Worm (Caenorhabditis elegans) whole organism, dauer: ENCODE measurements around the gene bcc-1.

Experiments
- unc-62 ChIP-seq: sonication (generic microtip); optimal IDR thresholded peaks from 2 replicates; lab custom pipeline; 2017; ENCODE audit warnings: missing biosample characterization, missing genetic modification reagents, missing genetic modification characterization

Gene bcc-1

DNA sequence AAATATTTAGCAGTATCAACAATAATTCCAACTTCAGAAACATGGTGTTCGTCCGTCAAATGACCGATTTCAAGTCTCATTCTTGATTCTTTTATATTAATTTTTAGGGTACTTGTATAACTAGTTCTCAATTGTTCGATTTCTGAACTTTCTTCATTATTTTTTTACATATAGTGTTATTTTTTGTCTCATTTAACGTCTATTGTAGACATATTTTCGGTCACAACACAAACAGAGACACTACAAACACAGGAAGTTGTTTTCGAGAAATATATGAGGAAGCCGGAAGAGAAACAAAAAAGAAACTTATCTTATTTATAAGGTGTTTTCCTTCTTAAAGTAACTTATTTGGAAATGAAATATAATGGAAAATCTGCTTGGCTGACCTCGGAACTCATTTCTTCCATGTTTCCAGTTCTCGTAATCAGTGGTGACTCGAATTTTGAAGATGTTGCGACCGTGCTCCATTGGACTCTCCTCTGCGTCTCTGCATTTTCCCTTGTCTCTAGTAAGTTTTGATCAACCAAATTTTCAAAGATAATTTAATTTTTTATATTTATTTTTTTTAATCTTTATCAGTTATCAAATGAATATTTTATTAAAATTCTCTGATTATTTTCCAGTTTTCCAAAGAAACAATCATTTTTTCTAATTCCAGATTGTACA, 38.6 kb downstream of the bcc-1 start, which contains the start of the genes F36H1.12 and lin-3:
TSS of gene F36H1.12 (minus strand) at position 51 of the 666 bp plus-strand sequence.
TSS of gene lin-3 (plus strand) at position 657 of the 666 bp plus-strand sequence.
- no peak for TF ChIP-seq unc-62 (GFP tag; lab: Kevin White, UChicago)

- TF ChIP-seq unc-62 (GFP tag; lab: Kevin White, UChicago) = no peak
Observed at ce11 chrIV:11051963-11052362, 40.4 kb downstream of the bcc-1 start.

- TF ChIP-seq unc-62 (GFP tag; lab: Kevin White, UChicago) = no peak
Observed at ce11 chrIV:11049806-11050205, 42.5 kb downstream of the bcc-1 start, which contains the start of gene F36H1.3. F36H1.3 (plus strand) TSS chrIV:11050128.

DNA sequence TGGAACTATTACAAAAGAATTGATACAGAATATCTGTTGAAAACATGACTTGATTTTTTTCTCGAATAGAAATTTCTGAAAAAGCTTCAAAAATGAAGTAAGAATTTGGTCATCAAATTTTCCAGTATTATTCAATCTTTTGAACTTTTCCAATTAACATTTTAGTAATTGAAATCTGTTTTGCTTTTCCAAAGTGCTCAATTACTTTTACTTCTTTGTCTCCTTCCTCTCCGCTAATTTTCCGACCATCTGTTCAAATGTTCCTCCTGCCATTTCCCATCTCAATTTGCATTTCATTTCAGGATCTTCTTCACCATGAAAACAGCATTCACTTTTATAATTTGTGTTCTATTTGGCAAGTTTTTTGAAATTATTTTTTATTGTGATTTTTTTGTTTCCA, 43.5 kb downstream of the bcc-1 start, which contains the start of gene F36H1.11:
TSS of gene F36H1.11 (plus strand) at position 301 of the 400 bp plus-strand sequence.
- no peak for TF ChIP-seq unc-62 (GFP tag; lab: Kevin White, UChicago)

DNA sequence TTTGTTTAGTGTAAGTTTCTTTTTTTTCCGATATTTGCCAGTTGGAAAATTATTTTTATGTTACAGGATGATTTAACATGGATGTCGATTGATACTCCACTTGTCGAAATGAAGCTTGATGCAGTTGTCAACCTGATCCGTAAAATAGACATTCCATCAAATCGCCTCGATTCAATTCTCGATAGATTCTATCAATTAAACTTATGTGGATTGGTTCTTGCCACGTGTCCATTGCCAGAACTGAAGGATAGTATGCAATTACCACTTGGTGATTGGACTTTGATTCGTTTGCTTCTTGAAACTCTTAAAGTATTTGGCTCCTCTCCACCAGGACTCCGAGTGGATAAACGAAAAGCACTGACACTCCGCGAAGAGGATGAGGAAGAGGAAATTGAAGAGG, 48.0 kb downstream of the bcc-1 start:
- TF ChIP-seq unc-62 (GFP tag; lab: Kevin White, UChicago) = no peak

DNA sequence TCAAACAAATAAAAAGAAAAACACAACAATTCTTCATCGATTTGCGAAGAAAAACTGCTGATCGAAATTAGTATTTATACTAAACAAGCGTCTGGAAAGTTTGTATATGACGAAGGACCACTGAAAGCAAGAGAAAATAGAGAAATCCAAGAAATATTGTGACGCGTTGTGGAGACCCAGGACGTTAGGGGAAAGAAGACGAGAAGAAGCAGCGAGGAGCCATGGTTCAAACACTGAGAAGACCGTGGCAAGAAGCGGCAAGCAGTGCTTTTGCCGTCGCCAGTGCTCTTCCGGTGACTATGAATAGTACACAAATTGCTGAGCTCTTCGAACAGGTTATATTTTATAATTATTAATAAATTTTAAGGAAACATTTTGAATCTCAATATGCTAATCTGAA, 53.7 kb downstream of the bcc-1 start:
- TF ChIP-seq unc-62 (GFP tag; lab: Kevin White, UChicago) = no peak

- TF ChIP-seq unc-62 (GFP tag; lab: Kevin White, UChicago) = no peak
Observed at ce11 chrIV:11038618-11038664, 53.9 kb downstream of the bcc-1 start, which contains the start of gene kdin-1. kdin-1 (plus strand) TSS chrIV:11038655.

- no peak for TF ChIP-seq unc-62 (GFP tag; lab: Kevin White, UChicago)
Observed at ce11 chrIV:11038218-11038617, 54.1 kb downstream of the bcc-1 start.

ce11 chrIV:11037118-11037719, 55.1 kb downstream of the bcc-1 start:
- TF ChIP-seq unc-62 (GFP tag; lab: Kevin White, UChicago) = no peak

- no peak for TF ChIP-seq unc-62 (GFP tag; lab: Kevin White, UChicago)
Observed at ce11 chrIV:11036222-11036621, 56.1 kb downstream of the bcc-1 start, which contains the start of gene fkb-1. fkb-1 (plus strand) TSS chrIV:11036582.
